Worm (Caenorhabditis elegans) whole organism, late embryonic: Measurements from ENCODE around the gene nlp-36.

Experiments used
- ceh-48 ChIP-seq: sonication (generic microtip); optimal IDR thresholded peaks from 2 replicates; lab custom pipeline; 2016; ENCODE audit warnings: missing genetic modification characterization, inconsistent platforms, missing compliant biosample characterization
- ceh-6 ChIP-seq: fragments of 200-800 bp; sonication (Bioruptor generic); optimal IDR thresholded peaks from 2 replicates; lab custom pipeline; 2018; ENCODE audit warnings: mild to moderate bottlenecking, missing genetic modification characterization, missing compliant biosample characterization
- fkh-10 ChIP-seq: fragments of 150-350 bp; optimal IDR thresholded peaks from 2 replicates; lab custom pipeline; 2014; ENCODE audit warnings: missing biosample characterization, missing genetic modification reagents, missing genetic modification characterization
- hlh-6 ChIP-seq: sonication (generic microtip); optimal IDR thresholded peaks from 2 replicates; lab custom pipeline; 2016; ENCODE audit warnings: missing genotype, missing genetic modification characterization, missing compliant biosample characterization
- mec-3 ChIP-seq: sonication (generic microtip); optimal IDR thresholded peaks from 2 replicates; lab custom pipeline; 2016; ENCODE audit warnings: borderline replicate concordance, missing genetic modification characterization, missing compliant biosample characterization
- nhr-11 ChIP-seq: fragments of 150-350 bp; optimal IDR thresholded peaks from 2 replicates; lab custom pipeline; 2014; ENCODE audit warnings: missing biosample characterization, missing genetic modification characterization
- syd-9 ChIP-seq: sonication (generic microtip); optimal IDR thresholded peaks from 2 replicates; lab custom pipeline; 2016; ENCODE audit warnings: mild to moderate bottlenecking, missing genetic modification characterization, moderate library complexity, missing compliant biosample characterization

- TF ChIP-seq fkh-10 (GFP tag; lab: Kevin White, UChicago), result no peak
- no peak for TF ChIP-seq mec-3 (tag; lab: Kevin White, UChicago)
- TF ChIP-seq nhr-11 (tag; lab: Kevin White, UChicago), result no peak
- TF ChIP-seq ceh-6, result no peak
- TF ChIP-seq hlh-6 (tag; lab: Kevin White, UChicago), result no peak
- no peak for TF ChIP-seq syd-9 (tag; lab: Kevin White, UChicago)
- no peak for TF ChIP-seq ceh-48 (tag; lab: Kevin White, UChicago)
Observed at ce11 chrIII:9507799-9508198, 19.3 kb downstream of the nlp-36 start, which contains the start of gene vha-14.
